Fruit fly (Drosophila melanogaster) whole organism, embryonic: ENCODE results near the gene CG18095.
A peak's percentile ranks its signal among the peaks of the same experiment; 100 is the strongest.

Source experiments
- Bdp1 ChIP-seq: fragments of 200-800 bp; sonication (Bioruptor generic); optimal IDR thresholded peaks from 3 replicates; lab custom pipeline; 2016; ENCODE audit warnings: missing biosample characterization, missing genetic modification characterization
- CG10321 ChIP-seq: fragments of 200-800 bp; sonication (Bioruptor generic); IDR thresholded peaks from 2 replicates; pipeline ENCODE4 v1.3.6; 2022; ENCODE audit warnings: missing biosample characterization, missing genetic modification characterization
- CG11504 ChIP-seq: fragments of 200-800 bp; sonication (Bioruptor generic); optimal IDR thresholded peaks from 3 replicates; lab custom pipeline; 2019; ENCODE audit warnings: missing biosample characterization, mild to moderate bottlenecking, missing genetic modification characterization, moderate library complexity
- CG11560 ChIP-seq: fragments of 200-800 bp; sonication (Bioruptor generic); IDR thresholded peaks from 3 replicates; pipeline ENCODE4 v1.3.6; 2022; ENCODE audit warnings: missing biosample characterization, missing genetic modification characterization
- CG12155 ChIP-seq: fragments of 200-800 bp; sonication (Bioruptor generic); optimal IDR thresholded peaks from 3 replicates; lab custom pipeline; 2016; ENCODE audit warnings: missing biosample characterization, missing genetic modification characterization
- CG16813 ChIP-seq: fragments of 200-800 bp; sonication (Bioruptor generic); IDR thresholded peaks from 3 replicates; pipeline ENCODE4 v1.3.6; 2022; ENCODE audit warnings: missing biosample characterization, missing genetic modification characterization; ENCODE audit not compliant: partially characterized antibody
- CG18764 ChIP-seq: fragments of 200-800 bp; sonication (Bioruptor generic); optimal IDR thresholded peaks from 3 replicates; lab custom pipeline; 2016; ENCODE audit warnings: missing biosample characterization, missing genetic modification characterization
- CG3995 ChIP-seq: fragments of 200-800 bp; sonication (Bioruptor generic); optimal IDR thresholded peaks from 3 replicates; lab custom pipeline; 2016; ENCODE audit warnings: missing biosample characterization, missing genetic modification characterization
- CG5180 ChIP-seq: fragments of 200-800 bp; sonication (Bioruptor generic); optimal IDR thresholded peaks from 3 replicates; lab custom pipeline; 2017; ENCODE audit warnings: missing biosample characterization, missing genetic modification characterization, mild to moderate bottlenecking, moderate library complexity, missing genetic modification reagents
- CG5245 ChIP-seq: fragments of 200-800 bp; sonication (Bioruptor generic); optimal IDR thresholded peaks from 3 replicates; lab custom pipeline; 2016; ENCODE audit warnings: missing biosample characterization, missing genetic modification characterization
- CG6813 ChIP-seq: fragments of 200-800 bp; sonication (Bioruptor generic); optimal IDR thresholded peaks from 2 replicates; lab custom pipeline; 2017; ENCODE audit warnings: missing biosample characterization, missing genetic modification characterization, mild to moderate bottlenecking, moderate library complexity, missing genetic modification reagents
- CG7271 ChIP-seq: fragments of 200-800 bp; sonication (Bioruptor generic); optimal IDR thresholded peaks from 2 replicates; lab custom pipeline; 2018; ENCODE audit warnings: missing biosample characterization, mild to moderate bottlenecking, missing genetic modification characterization, moderate library complexity
- CG7987 ChIP-seq: fragments of 200-800 bp; sonication (Bioruptor generic); optimal IDR thresholded peaks from 2 replicates; lab custom pipeline; 2018; ENCODE audit warnings: missing biosample characterization, mild to moderate bottlenecking, missing genetic modification characterization, moderate library complexity
- CG9215 ChIP-seq: fragments of 200-800 bp; sonication (Bioruptor generic); IDR thresholded peaks from 2 replicates; pipeline ENCODE4 v1.3.6; 2022; ENCODE audit warnings: missing biosample characterization, missing genetic modification characterization
- CkIIα-i1 ChIP-seq: fragments of 200-800 bp; sonication (Bioruptor generic); IDR thresholded peaks from 2 replicates; pipeline ENCODE4 v1.3.6; 2022; ENCODE audit warnings: missing biosample characterization, missing genetic modification characterization
- D19A ChIP-seq: fragments of 200-800 bp; optimal IDR thresholded peaks from 3 replicates; lab custom pipeline; 2019; ENCODE audit warnings: missing biosample characterization, mild to moderate bottlenecking, missing genetic modification characterization, moderate library complexity
- Eip74EF ChIP-seq, 2 experiments: fragments of 200-800 bp in 1 of 2; fragments of >200 bp in 1 of 2; sonication (Bioruptor generic) in 1 of 2; optimal IDR thresholded peaks; 2 replicates each; lab custom pipeline; 2017 to 2019; ENCODE audit warnings: missing biosample characterization in 2 of 2, missing genetic modification characterization in 2 of 2, mild to moderate bottlenecking in 1 of 2, moderate library complexity in 1 of 2
- Ets65A ChIP-seq: fragments of 200-800 bp; sonication (Bioruptor generic); peaks from one replicate; lab custom pipeline; 2016; ENCODE audit warnings: missing biosample characterization, missing genetic modification characterization
- Hey ChIP-seq: fragments of 200-800 bp; sonication (Bioruptor generic); optimal IDR thresholded peaks from 3 replicates; lab custom pipeline; 2018; ENCODE audit warnings: missing biosample characterization, mild to moderate bottlenecking, missing genetic modification characterization
- Nf-YA ChIP-seq: fragments of 200-800 bp; sonication (Bioruptor generic); IDR thresholded peaks from 2 replicates; pipeline ENCODE4 v1.3.6; 2022; ENCODE audit warnings: missing biosample characterization, missing genetic modification characterization
- Rfx ChIP-seq: fragments of 200-800 bp; sonication (Bioruptor generic); IDR thresholded peaks from 2 replicates; pipeline ENCODE4 v1.3.6; 2022; ENCODE audit warnings: missing biosample characterization, missing genetic modification characterization
- Rx ChIP-seq: fragments of 200-800 bp; sonication (Bioruptor generic); IDR thresholded peaks from 2 replicates; pipeline ENCODE4 v1.3.6; 2022; ENCODE audit warnings: missing biosample characterization, missing genetic modification characterization
- Sox100B ChIP-seq: fragments of 200-800 bp; sonication (Bioruptor generic); optimal IDR thresholded peaks from 3 replicates; lab custom pipeline; 2018; ENCODE audit warnings: missing biosample characterization, mild to moderate bottlenecking, missing genetic modification characterization
- Sox102F ChIP-seq: fragments of 200-800 bp; sonication (Bioruptor generic); optimal IDR thresholded peaks from 2 replicates; lab custom pipeline; 2018; ENCODE audit warnings: missing biosample characterization, mild to moderate bottlenecking, missing genetic modification characterization, moderate library complexity
- Sry-δ ChIP-seq: fragments of 200-800 bp; sonication (Bioruptor generic); optimal IDR thresholded peaks from 2 replicates; lab custom pipeline; 2016; ENCODE audit warnings: missing biosample characterization, missing genetic modification characterization
- bcd ChIP-seq: fragments of 200-800 bp; sonication (Bioruptor generic); optimal IDR thresholded peaks from 2 replicates; lab custom pipeline; 2017; ENCODE audit warnings: missing biosample characterization, mild to moderate bottlenecking, missing genetic modification characterization
- bowl ChIP-seq: fragments of 200-800 bp; sonication (Bioruptor generic); IDR thresholded peaks from 2 replicates; pipeline ENCODE4 v1.3.6; 2022; ENCODE audit warnings: missing biosample characterization, missing genetic modification characterization
- chinmo ChIP-seq: fragments of 200-800 bp; sonication (Bioruptor generic); IDR thresholded peaks from 4 replicates; pipeline ENCODE4 v1.3.6; 2022; ENCODE audit warnings: missing biosample characterization, missing genetic modification characterization; ENCODE audit not compliant: partially characterized antibody
- dysf ChIP-seq: fragments of 200-800 bp; sonication (Bioruptor generic); IDR thresholded peaks from 3 replicates; pipeline ENCODE4 v1.3.6; 2022; ENCODE audit warnings: missing biosample characterization, missing genetic modification characterization
- en ChIP-seq: fragments of 200-800 bp; sonication (Bioruptor generic); optimal IDR thresholded peaks from 2 replicates; lab custom pipeline; 2016; ENCODE audit warnings: missing biosample characterization, missing genetic modification characterization
- fu2 ChIP-seq: fragments of 200-800 bp; sonication (Bioruptor generic); optimal IDR thresholded peaks from 2 replicates; lab custom pipeline; 2016; ENCODE audit warnings: missing biosample characterization, missing genetic modification characterization
- ham ChIP-seq: fragments of 200-800 bp; sonication (Bioruptor generic); IDR thresholded peaks from 2 replicates; pipeline ENCODE4 v1.3.6; 2022; ENCODE audit warnings: missing biosample characterization, missing genetic modification characterization
- kay ChIP-seq: fragments of 200-800 bp; sonication (Bioruptor generic); optimal IDR thresholded peaks from 2 replicates; lab custom pipeline; 2016; ENCODE audit warnings: missing biosample characterization, missing genetic modification characterization
- knrl ChIP-seq: fragments of 200-800 bp; sonication (Bioruptor generic); IDR thresholded peaks from 3 replicates; pipeline ENCODE4 v1.3.6; 2022; ENCODE audit warnings: missing biosample characterization, missing genetic modification characterization; ENCODE audit not compliant: partially characterized antibody
- maf-S ChIP-seq: fragments of 200-800 bp; sonication (Bioruptor generic); optimal IDR thresholded peaks from 2 replicates; lab custom pipeline; 2016; ENCODE audit warnings: missing biosample characterization, missing genetic modification characterization
- nmo ChIP-seq: fragments of 200-800 bp; sonication (Bioruptor generic); optimal IDR thresholded peaks from 2 replicates; lab custom pipeline; 2018; ENCODE audit warnings: missing biosample characterization, mild to moderate bottlenecking, missing genetic modification characterization, moderate library complexity
- salm ChIP-seq: fragments of 200-800 bp; sonication (Bioruptor generic); optimal IDR thresholded peaks from 2 replicates; lab custom pipeline; 2018; ENCODE audit warnings: missing biosample characterization, mild to moderate bottlenecking, missing genetic modification characterization
- scrt ChIP-seq: fragments of 200-800 bp; sonication (Bioruptor generic); optimal IDR thresholded peaks from 2 replicates; lab custom pipeline; 2018; ENCODE audit warnings: missing biosample characterization, mild to moderate bottlenecking, missing genetic modification characterization, moderate library complexity
- sens ChIP-seq: fragments of 200-800 bp; sonication (Bioruptor generic); peaks from one replicate; lab custom pipeline; 2016; ENCODE audit warnings: missing biosample characterization, missing genetic modification characterization
- so ChIP-seq: fragments of 200-800 bp; sonication (Bioruptor generic); IDR thresholded peaks from 3 replicates; pipeline ENCODE4 v1.3.6; 2022; ENCODE audit warnings: missing biosample characterization, missing genetic modification characterization
- tap ChIP-seq: fragments of 200-800 bp; optimal IDR thresholded peaks from 3 replicates; lab custom pipeline; 2019; ENCODE audit warnings: missing biosample characterization, mild to moderate bottlenecking, missing genetic modification characterization, moderate library complexity
- tna ChIP-seq: fragments of 200-800 bp; sonication (Bioruptor generic); IDR thresholded peaks from 2 replicates; pipeline ENCODE4 v1.3.6; 2022; ENCODE audit warnings: missing biosample characterization, missing genetic modification characterization; ENCODE audit not compliant: partially characterized antibody
- trem ChIP-seq: fragments of 200-800 bp; optimal IDR thresholded peaks from 3 replicates; lab custom pipeline; 2019; ENCODE audit warnings: missing biosample characterization, mild to moderate bottlenecking, missing genetic modification characterization, moderate library complexity

The CG18095 gene

DNA sequence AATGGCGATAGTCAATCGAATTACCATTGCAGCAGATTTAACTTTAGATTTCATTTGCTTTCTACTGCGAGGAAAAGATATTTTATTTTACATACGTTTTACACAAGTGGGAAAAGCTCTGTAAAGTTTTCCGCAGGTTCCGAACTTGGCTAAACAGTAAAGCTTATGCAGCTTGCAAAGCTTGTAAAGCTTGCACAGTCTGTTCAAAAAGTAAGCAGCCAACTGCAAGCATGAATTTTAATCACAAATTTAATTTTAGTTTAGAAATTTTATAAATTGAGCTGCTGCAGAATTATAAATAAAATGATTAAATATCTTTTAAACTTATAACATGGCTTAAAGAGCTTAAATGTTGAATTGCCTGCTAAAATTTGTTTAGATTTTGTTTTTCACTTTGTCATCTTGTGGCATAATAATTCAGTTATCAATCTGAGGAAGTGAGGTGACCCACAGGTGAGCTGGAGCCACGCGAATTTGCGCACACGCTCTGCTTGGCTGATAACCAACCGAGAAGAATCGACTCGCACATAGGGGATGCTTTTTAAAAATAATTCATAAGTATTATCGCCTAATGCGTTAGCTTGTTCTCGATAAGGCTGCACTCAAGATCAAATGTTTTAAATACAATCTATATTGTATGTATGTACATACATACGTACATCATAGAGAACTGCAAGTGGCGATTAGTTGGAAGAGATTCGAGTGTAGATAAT is 19.6 kb downstream of the CG18095 start (continued):
- no peak for TF ChIP-seq CG6813
- TF ChIP-seq CG5245 (GFP tag; lab: Kevin White, UChicago), result no peak
- TF ChIP-seq CG11504 (tag; lab: Kevin White, UChicago), result peak; percentile 56
- no peak for TF ChIP-seq ham (GFP tag; lab: Robert Waterston, UW)
- TF ChIP-seq CkIIα-i1 (GFP tag; lab: Robert Waterston, UW), result no peak
- peak; percentile 40 for TF ChIP-seq D19A
- no peak for TF ChIP-seq en (GFP tag; lab: Kevin White, UChicago)
- no peak for TF ChIP-seq kay (GFP tag; lab: Kevin White, UChicago)
- peak; percentile 36; the same call in 1 of the 3 replicates for TF ChIP-seq knrl
- no peak for TF ChIP-seq tna (GFP tag; lab: Robert Waterston, UW)
- peak; percentile 1 for TF ChIP-seq CG5180 (GFP tag; lab: Kevin White, UChicago)
- TF ChIP-seq Rfx, result peak; percentile 83
- peak; percentile 43 for TF ChIP-seq bcd (GFP tag; lab: Kevin White, UChicago)
- TF ChIP-seq Nf-YA (GFP tag; lab: Robert Waterston, UW), result no peak
- peak; percentile 36 for TF ChIP-seq CG12155 (GFP tag; lab: Kevin White, UChicago)
- no peak for TF ChIP-seq Sry-δ (GFP tag; lab: Kevin White, UChicago)
- peak; percentile 38 for TF ChIP-seq nmo
- TF ChIP-seq Sox100B (GFP tag; lab: Kevin White, UChicago), result peak; percentile 34

DNA sequence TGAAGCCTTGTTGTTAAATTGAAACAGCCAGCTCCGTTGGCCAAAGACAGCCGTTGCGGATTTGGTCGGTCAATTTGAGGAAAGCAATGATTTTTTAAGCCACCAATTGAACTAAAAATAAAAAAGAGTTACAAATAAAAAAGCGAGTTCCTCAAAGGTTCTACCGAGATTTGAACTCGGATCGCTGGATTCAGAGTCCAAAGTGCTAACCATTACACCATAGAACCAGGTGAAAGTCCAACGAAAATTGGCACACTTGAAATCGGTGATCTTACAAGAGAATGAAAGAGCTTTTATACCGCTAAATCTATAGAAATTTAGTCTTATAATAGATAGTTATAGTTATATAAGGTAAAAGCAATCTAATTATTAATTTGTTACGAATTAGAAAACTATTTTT is 20.9 kb downstream of the CG18095 start:
- TF ChIP-seq CG16813 (GFP tag; lab: Robert Waterston, UW) (peak; percentile 32; the same call in 1 of the 3 replicates), CG3995 (GFP tag; lab: Kevin White, UChicago) (no peak), Bdp1 (GFP tag; lab: Kevin White, UChicago) (peak; percentile 87), CG7271 (tag; lab: Kevin White, UChicago) (no peak)

DNA sequence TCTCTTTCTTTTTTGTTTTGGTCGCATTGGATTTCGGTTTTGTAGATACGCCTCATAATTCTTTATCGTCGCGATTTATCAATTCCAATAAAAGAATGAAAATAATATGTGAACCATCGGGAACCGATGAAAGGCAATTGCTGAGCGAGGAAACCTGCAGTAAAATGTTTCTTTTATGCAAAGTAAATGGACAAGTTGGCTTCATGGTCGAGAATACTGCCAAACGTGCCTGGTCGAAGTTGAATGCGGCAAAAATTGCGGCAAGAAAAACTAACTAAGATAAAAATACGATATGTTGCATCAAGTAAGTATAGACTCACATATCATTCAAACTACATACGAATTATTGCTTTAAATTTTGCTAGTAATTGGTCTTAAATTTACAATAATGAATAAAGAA is 23.5 kb downstream of the CG18095 start, which contains the start of gene CG42692:
Gene CG42692, plus strand, starts transcription at position 301 of the 400 bp plus-strand sequence.
- TF ChIP-seq Ets65A (GFP tag; lab: Kevin White, UChicago) (peak; percentile 10), sens (GFP tag; lab: Kevin White, UChicago) (peak; percentile 7), maf-S (GFP tag; lab: Kevin White, UChicago) (no peak), Sox100B (GFP tag; lab: Kevin White, UChicago) (no peak), CG7987 (GFP tag; lab: Kevin White, UChicago) (no peak)

DNA sequence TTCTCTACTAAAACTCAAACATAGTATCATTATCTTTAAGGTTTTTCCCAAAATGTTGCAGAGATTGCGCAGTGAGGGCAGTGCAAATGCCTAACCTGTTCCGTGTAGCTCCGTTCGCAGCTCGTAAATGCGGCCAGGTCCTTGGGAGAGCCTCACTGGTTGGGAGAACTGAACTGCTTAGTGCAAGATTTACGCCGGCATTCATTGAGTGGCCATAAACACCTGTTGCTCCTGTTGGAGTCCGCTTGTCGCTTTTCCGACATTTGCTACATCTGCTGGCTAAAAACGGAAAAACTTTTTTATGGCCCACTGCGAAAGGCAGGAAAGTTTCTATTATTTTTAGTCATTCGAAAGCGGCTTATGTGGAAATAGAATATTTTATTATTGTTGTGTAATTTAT is 29.5 kb downstream of the CG18095 start:
- TF ChIP-seq bowl (GFP tag; lab: Robert Waterston, UW), result no peak
- TF ChIP-seq dysf (GFP tag; lab: Robert Waterston, UW), result no peak
- TF ChIP-seq scrt, result peak; percentile 53
- TF ChIP-seq fu2 (GFP tag; lab: Kevin White, UChicago), result no peak
- TF ChIP-seq chinmo (GFP tag; lab: Robert Waterston, UW), result 0 out of 4 replicates have a peak, but pooled peaks have one; percentile 13
- peak; percentile 77 for TF ChIP-seq CG11504 (tag; lab: Kevin White, UChicago)

DNA sequence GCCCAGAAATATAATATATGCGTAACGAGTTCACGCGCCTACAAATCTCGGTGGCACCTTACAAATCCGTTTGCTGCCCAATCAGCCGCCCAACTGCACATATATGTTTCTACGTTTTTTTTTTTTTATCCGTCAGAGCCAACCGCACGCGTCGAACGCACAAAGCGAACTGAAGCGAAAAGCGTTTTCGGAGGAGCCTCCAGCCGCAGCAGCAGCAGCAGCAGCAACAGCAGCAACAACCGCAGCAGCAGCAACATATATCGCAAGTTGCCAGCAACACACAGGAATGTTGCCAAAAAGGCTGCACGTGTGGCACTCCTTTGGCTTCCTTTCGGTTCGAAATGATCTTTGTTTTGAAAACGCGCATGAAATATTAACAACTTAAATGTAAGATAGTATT is 30.3 kb downstream of the CG18095 start, which contains the start of gene rk:
Gene rk, minus strand, starts transcription at position 171 of the 400 bp plus-strand sequence.
- TF ChIP-seq Eip74EF (GFP tag; optimal IDR thresholded peaks at IDR 0.05; lab: Kevin White, UChicago), result no peak
- TF ChIP-seq Rx (GFP tag; lab: Robert Waterston, UW), result no peak
- no peak; the same call in 2 of the 3 replicates for TF ChIP-seq CG11560
- TF ChIP-seq CG11504 (tag; lab: Kevin White, UChicago), result peak; percentile 95
- TF ChIP-seq tap (tag; lab: Kevin White, UChicago), result no peak
- TF ChIP-seq CG9215, result peak; percentile 10; the same call in 1 of the 2 replicates
- no peak for TF ChIP-seq salm
- no peak for TF ChIP-seq CG18764 (GFP tag; lab: Kevin White, UChicago)
- no peak for TF ChIP-seq Hey (tag; lab: Kevin White, UChicago)
- no peak for TF ChIP-seq CG10321 (GFP tag; lab: Robert Waterston, UW)
- TF ChIP-seq so (GFP tag; lab: Robert Waterston, UW), result no peak
- TF ChIP-seq trem (tag; lab: Kevin White, UChicago), result no peak
- no peak for TF ChIP-seq Sox102F (GFP tag; lab: Kevin White, UChicago)
